Fruit fly (Drosophila melanogaster) whole organism, embryonic: ENCODE measurements around the gene CG5921.

Experiments
- Abd-B ChIP-seq: fragments of 200-800 bp; sonication (Bioruptor generic); optimal IDR thresholded peaks from 2 replicates; lab custom pipeline; 2018; ENCODE audit warnings: missing biosample characterization, mild to moderate bottlenecking, missing genetic modification characterization, moderate library complexity
- Bteb2 ChIP-seq: fragments of 200-800 bp; sonication (Bioruptor generic); optimal IDR thresholded peaks from 2 replicates; lab custom pipeline; 2016; ENCODE audit warnings: missing biosample characterization, missing genetic modification characterization
- C15 ChIP-seq: fragments of 200-800 bp; sonication (Bioruptor generic); IDR thresholded peaks from 3 replicates; pipeline ENCODE4 v1.3.6; 2022; ENCODE audit warnings: missing biosample characterization, missing genetic modification characterization
- CG11560 ChIP-seq: fragments of 200-800 bp; sonication (Bioruptor generic); IDR thresholded peaks from 3 replicates; pipeline ENCODE4 v1.3.6; 2022; ENCODE audit warnings: missing biosample characterization, missing genetic modification characterization
- CG11696 ChIP-seq: fragments of 200-800 bp; sonication (Bioruptor generic); IDR thresholded peaks from 2 replicates; pipeline ENCODE4 v1.3.6; 2022; ENCODE audit warnings: missing biosample characterization, missing genetic modification characterization
- CG12942 ChIP-seq: fragments of 200-800 bp; sonication (Bioruptor generic); optimal IDR thresholded peaks from 3 replicates; lab custom pipeline; 2016; ENCODE audit warnings: missing biosample characterization, missing genetic modification characterization
- CG14050 ChIP-seq: fragments of 200-800 bp; sonication (Bioruptor generic); IDR thresholded peaks from 3 replicates; pipeline ENCODE4 v1.3.6; 2022; ENCODE audit warnings: missing biosample characterization, missing genetic modification characterization
- CG14667 ChIP-seq: fragments of 200-800 bp; sonication (Bioruptor generic); IDR thresholded peaks from 2 replicates; pipeline ENCODE4 v1.3.6; 2022; ENCODE audit warnings: missing biosample characterization, missing genetic modification characterization
- CG15011 ChIP-seq: fragments of 200-800 bp; sonication (Bioruptor generic); optimal IDR thresholded peaks from 3 replicates; lab custom pipeline; 2018; ENCODE audit warnings: missing biosample characterization, mild to moderate bottlenecking, missing genetic modification characterization
- CG16815 ChIP-seq: fragments of 200-800 bp; sonication (Bioruptor generic); optimal IDR thresholded peaks from 3 replicates; lab custom pipeline; 2017; ENCODE audit warnings: missing biosample characterization, mild to moderate bottlenecking, missing genetic modification characterization
- CG17359 ChIP-seq: fragments of 200-800 bp; sonication (Bioruptor generic); optimal IDR thresholded peaks from 3 replicates; lab custom pipeline; 2018; ENCODE audit warnings: missing biosample characterization, mild to moderate bottlenecking, missing genetic modification characterization, moderate library complexity
- CG18011 ChIP-seq: fragments of 200-800 bp; sonication (Bioruptor generic); optimal IDR thresholded peaks from 2 replicates; lab custom pipeline; 2017; ENCODE audit warnings: missing biosample characterization, missing genetic modification characterization, mild to moderate bottlenecking, moderate library complexity, missing genotype
- CG2678 ChIP-seq: fragments of 200-800 bp; sonication (Bioruptor generic); optimal IDR thresholded peaks from 3 replicates; lab custom pipeline; 2019; ENCODE audit warnings: missing biosample characterization, mild to moderate bottlenecking, missing genetic modification characterization, moderate library complexity
- CG2712 ChIP-seq: fragments of 200-800 bp; optimal IDR thresholded peaks from 3 replicates; lab custom pipeline; 2019; ENCODE audit warnings: missing biosample characterization, mild to moderate bottlenecking, missing genetic modification characterization, moderate library complexity
- CG31388 ChIP-seq: fragments of 200-800 bp; sonication (Bioruptor generic); optimal IDR thresholded peaks from 2 replicates; lab custom pipeline; 2016; ENCODE audit warnings: missing biosample characterization, missing genetic modification characterization
- CG33557 ChIP-seq: fragments of 200-800 bp; sonication (Bioruptor generic); optimal IDR thresholded peaks from 2 replicates; lab custom pipeline; 2019; ENCODE audit warnings: missing biosample characterization, mild to moderate bottlenecking, missing genetic modification characterization, moderate library complexity
- CG34224 ChIP-seq: fragments of 200-800 bp; sonication (Bioruptor generic); IDR thresholded peaks from 3 replicates; pipeline ENCODE4 v1.3.6; 2022; ENCODE audit warnings: missing biosample characterization, missing genetic modification characterization; ENCODE audit not compliant: partially characterized antibody
- CG34376 ChIP-seq: fragments of 200-800 bp; sonication (Bioruptor generic); optimal IDR thresholded peaks from 2 replicates; lab custom pipeline; 2018; ENCODE audit warnings: missing biosample characterization, mild to moderate bottlenecking, missing genetic modification characterization
- CG43689 ChIP-seq: fragments of 200-800 bp; sonication (Bioruptor generic); IDR thresholded peaks from 2 replicates; pipeline ENCODE4 v1.3.6; 2022; ENCODE audit warnings: missing biosample characterization, missing genetic modification characterization
- CG6254 ChIP-seq: fragments of 200-800 bp; sonication (Bioruptor generic); optimal IDR thresholded peaks from 3 replicates; lab custom pipeline; 2017; ENCODE audit warnings: mild to moderate bottlenecking, missing biosample characterization, missing genetic modification reagents, missing genetic modification characterization
- CG7839 ChIP-seq: fragments of 200-800 bp; sonication (Bioruptor generic); optimal IDR thresholded peaks from 3 replicates; lab custom pipeline; 2018; ENCODE audit warnings: missing biosample characterization, mild to moderate bottlenecking, missing genetic modification characterization, moderate library complexity
- CG8924 ChIP-seq: fragments of 200-800 bp; optimal IDR thresholded peaks from 3 replicates; lab custom pipeline; 2019; ENCODE audit warnings: missing biosample characterization, mild to moderate bottlenecking, missing genetic modification characterization, moderate library complexity
- CHES-1-like ChIP-seq: fragments of 200-800 bp; sonication (Bioruptor generic); optimal IDR thresholded peaks from 2 replicates; lab custom pipeline; 2016; ENCODE audit warnings: missing biosample characterization, missing genetic modification characterization
- Chrac-16 ChIP-seq: fragments of 200-800 bp; sonication (Bioruptor generic); optimal IDR thresholded peaks from 3 replicates; lab custom pipeline; 2016; ENCODE audit warnings: missing biosample characterization, missing genetic modification characterization
- CkIIα-i1 ChIP-seq: fragments of 200-800 bp; sonication (Bioruptor generic); IDR thresholded peaks from 2 replicates; pipeline ENCODE4 v1.3.6; 2022; ENCODE audit warnings: missing biosample characterization, missing genetic modification characterization
- Dp ChIP-seq: fragments of 200-800 bp; sonication (Bioruptor generic); optimal IDR thresholded peaks from 2 replicates; lab custom pipeline; 2018; ENCODE audit warnings: missing biosample characterization, mild to moderate bottlenecking, missing genetic modification characterization, moderate library complexity
- Fer2 ChIP-seq: fragments of 200-800 bp; sonication (Bioruptor generic); optimal IDR thresholded peaks from 2 replicates; lab custom pipeline; 2018; ENCODE audit warnings: missing biosample characterization, mild to moderate bottlenecking, missing genetic modification characterization, moderate library complexity
- HLHmδ ChIP-seq: fragments of 200-800 bp; sonication (Bioruptor generic); optimal IDR thresholded peaks from 2 replicates; lab custom pipeline; 2018; ENCODE audit warnings: missing biosample characterization, mild to moderate bottlenecking, missing genetic modification characterization, moderate library complexity
- HmgD ChIP-seq: fragments of 200-800 bp; sonication (Bioruptor generic); optimal IDR thresholded peaks from 3 replicates; lab custom pipeline; 2016; ENCODE audit warnings: missing biosample characterization, missing genetic modification characterization
- Lpt ChIP-seq: fragments of >200 bp; optimal IDR thresholded peaks from 2 replicates; lab custom pipeline; 2018; ENCODE audit warnings: missing biosample characterization, missing genetic modification characterization
- Sox100B ChIP-seq: fragments of 200-800 bp; sonication (Bioruptor generic); optimal IDR thresholded peaks from 3 replicates; lab custom pipeline; 2018; ENCODE audit warnings: missing biosample characterization, mild to moderate bottlenecking, missing genetic modification characterization
- Spps ChIP-seq: fragments of 200-800 bp; sonication (Bioruptor generic); optimal IDR thresholded peaks from 2 replicates; lab custom pipeline; 2018; ENCODE audit warnings: missing biosample characterization, mild to moderate bottlenecking, missing genetic modification characterization
- Ssrp ChIP-seq: fragments of 200-800 bp; sonication (Bioruptor generic); optimal IDR thresholded peaks from 2 replicates; lab custom pipeline; 2018; ENCODE audit warnings: missing biosample characterization, mild to moderate bottlenecking, missing genetic modification characterization, moderate library complexity
- Usf ChIP-seq: fragments of 200-800 bp; sonication (Bioruptor generic); optimal IDR thresholded peaks from 2 replicates; lab custom pipeline; 2017; ENCODE audit warnings: missing genotype, missing biosample characterization, missing genetic modification characterization
- cato ChIP-seq: fragments of 200-800 bp; sonication (Bioruptor generic); optimal IDR thresholded peaks from 2 replicates; lab custom pipeline; 2016; ENCODE audit warnings: missing biosample characterization, missing genetic modification characterization, borderline replicate concordance
- cwo ChIP-seq: fragments of 200-800 bp; sonication (Bioruptor generic); optimal IDR thresholded peaks from 3 replicates; lab custom pipeline; 2017; ENCODE audit warnings: missing biosample characterization, missing genetic modification characterization, mild to moderate bottlenecking, moderate library complexity, missing genetic modification reagents
- dmrt99B ChIP-seq: fragments of 200-800 bp; sonication (Bioruptor generic); optimal IDR thresholded peaks from 2 replicates; lab custom pipeline; 2018; ENCODE audit warnings: missing biosample characterization, mild to moderate bottlenecking, missing genetic modification characterization, moderate library complexity
- eyg ChIP-seq: fragments of 200-800 bp; sonication (Bioruptor generic); optimal IDR thresholded peaks from 3 replicates; lab custom pipeline; 2016; ENCODE audit warnings: missing biosample characterization, missing genetic modification characterization
- gro ChIP-seq: fragments of 200-800 bp; sonication (Bioruptor generic); optimal IDR thresholded peaks from 2 replicates; lab custom pipeline; 2016; ENCODE audit warnings: missing biosample characterization, missing genetic modification characterization
- her ChIP-seq: fragments of 200-800 bp; sonication (Bioruptor generic); optimal IDR thresholded peaks from 2 replicates; lab custom pipeline; 2016; ENCODE audit warnings: missing biosample characterization, missing genetic modification characterization
- lmd ChIP-seq: fragments of 200-800 bp; sonication (Bioruptor generic); IDR thresholded peaks from 2 replicates; pipeline ENCODE4 v1.3.6; 2022; ENCODE audit warnings: missing biosample characterization, missing genetic modification characterization
- otp ChIP-seq: fragments of 200-800 bp; sonication (Bioruptor generic); IDR thresholded peaks from 3 replicates; pipeline ENCODE4, ENCODE4 v1.3.6; 2022; ENCODE audit warnings: missing biosample characterization, missing genetic modification characterization
- prd ChIP-seq, 3 experiments: fragments of >200 bp in 2 of 3; fragments of 200-800 bp in 1 of 3; sonication (Bioruptor generic) in 1 of 3; optimal IDR thresholded peaks in 2 of 3; IDR thresholded peaks in 1 of 3; 2 replicates in 2 of 3; 3 replicates in 1 of 3; pipeline versions ENCODE4 v1.3.6 to Lab custom; 2017 to 2022; ENCODE audit warnings: missing biosample characterization in 1 of 3, missing genetic modification characterization in 1 of 3
- sens-2 ChIP-seq: fragments of 200-800 bp; sonication (Bioruptor generic); IDR thresholded peaks from 2 replicates; pipeline ENCODE4 v1.3.6; 2022; ENCODE audit warnings: missing biosample characterization, missing genetic modification characterization
- ttk ChIP-seq: fragments of 200-800 bp; sonication (Bioruptor generic); IDR thresholded peaks from 2 replicates; pipeline ENCODE4 v2.1.2; 2022; ENCODE audit warnings: missing biosample characterization, missing genetic modification characterization
- tup ChIP-seq: fragments of 200-800 bp; sonication (Bioruptor generic); optimal IDR thresholded peaks from 2 replicates; lab custom pipeline; 2016; ENCODE audit warnings: missing biosample characterization, mild to moderate bottlenecking, missing genetic modification characterization, moderate library complexity
- vnd ChIP-seq: fragments of 200-800 bp; sonication (Bioruptor generic); IDR thresholded peaks from 3 replicates; pipeline ENCODE4 v1.3.6; 2022; ENCODE audit warnings: missing biosample characterization, missing genetic modification characterization; ENCODE audit not compliant: partially characterized antibody
- wor ChIP-seq: fragments of 200-800 bp; sonication (Bioruptor generic); IDR thresholded peaks from 2 replicates; pipeline ENCODE4 v1.3.6; 2022; ENCODE audit warnings: missing biosample characterization, missing genetic modification characterization
- z ChIP-seq: fragments of 200-800 bp; sonication (Bioruptor generic); IDR thresholded peaks from 3 replicates; pipeline ENCODE4 v1.3.6; 2022; ENCODE audit warnings: missing biosample characterization, missing genetic modification characterization

Gene CG5921

dm6 chrX:6037180-6037946, 13.3 kb upstream of the CG5921 start, which contains the start of the genes rux and MCTS1 (continued):
- TF ChIP-seq CG2712 (tag; lab: Kevin White, UChicago), result peak; percentile 14
- TF ChIP-seq CkIIα-i1 (GFP tag; lab: Robert Waterston, UW), result no peak
- TF ChIP-seq HmgD, result no peak
- TF ChIP-seq CG34224 (GFP tag; lab: Robert Waterston, UW), result peak; percentile 82
- no peak for TF ChIP-seq her (GFP tag; lab: Kevin White, UChicago)
- TF ChIP-seq CG33557 (GFP tag; lab: Kevin White, UChicago), result no peak
- no peak for TF ChIP-seq CG43689 (GFP tag; lab: Robert Waterston, UW)
- TF ChIP-seq CG11696, result no peak
- TF ChIP-seq gro (GFP tag; lab: Kevin White, UChicago), result no peak
- peak; percentile 45; the same call in 1 of the 2 replicates for TF ChIP-seq lmd
- TF ChIP-seq CG14050 (GFP tag; lab: Robert Waterston, UW), result no peak
- no peak for TF ChIP-seq CG7839
- no peak for TF ChIP-seq CG17359 (tag; lab: Kevin White, UChicago)
- no peak for TF ChIP-seq dmrt99B (tag; lab: Kevin White, UChicago)
- TF ChIP-seq cwo (GFP tag; lab: Kevin White, UChicago), result no peak
- peak; percentile 49 for TF ChIP-seq CG8924 (tag; lab: Kevin White, UChicago)
- no peak for TF ChIP-seq CG14667 (GFP tag; lab: Robert Waterston, UW)
- 0 out of 3 replicates have a peak, but pooled peaks have one; percentile 45 for TF ChIP-seq CG11560
- TF ChIP-seq Sox100B (GFP tag; lab: Kevin White, UChicago), result no peak
- TF ChIP-seq prd (optimal IDR thresholded peaks at IDR 0.05; lab: Kevin White, UChicago), result no peak
- peak; percentile 45; the same call in 2 of the 3 replicates for TF ChIP-seq prd (GFP tag; IDR thresholded peaks at IDR 0.05; lab: Robert Waterston, UW)
- TF ChIP-seq Dp, result peak; percentile 20
- TF ChIP-seq CG6254 (GFP tag; lab: Kevin White, UChicago), result no peak
- TF ChIP-seq CG34376 (GFP tag; lab: Kevin White, UChicago), result no peak
- no peak for TF ChIP-seq Spps (tag; lab: Kevin White, UChicago)
- TF ChIP-seq Abd-B, result peak; percentile 38
- TF ChIP-seq CG16815 (GFP tag; lab: Kevin White, UChicago), result peak; percentile 37
- no peak for TF ChIP-seq C15 (GFP tag; lab: Robert Waterston, UW)
- TF ChIP-seq tup (GFP tag; lab: Kevin White, UChicago), result peak; percentile 8
- TF ChIP-seq ttk (GFP tag; lab: Robert Waterston, UW), result no peak
- no peak for TF ChIP-seq otp
- peak; percentile 31 for TF ChIP-seq Chrac-16 (GFP tag; lab: Kevin White, UChicago)
- peak; percentile 40 for TF ChIP-seq CG2678 (tag; lab: Kevin White, UChicago)
- no peak for TF ChIP-seq Lpt (GFP tag; lab: Kevin White, UChicago)
- TF ChIP-seq eyg (GFP tag; lab: Kevin White, UChicago), result no peak
- TF ChIP-seq CHES-1-like (GFP tag; lab: Kevin White, UChicago), result peak; percentile 32
- peak; percentile 92 for TF ChIP-seq vnd (GFP tag; lab: Robert Waterston, UW)
- TF ChIP-seq Usf (GFP tag; lab: Kevin White, UChicago), result no peak
- no peak for TF ChIP-seq wor (GFP tag; lab: Robert Waterston, UW)
- TF ChIP-seq HLHmδ, result no peak
- TF ChIP-seq CG15011 (GFP tag; lab: Kevin White, UChicago), result no peak
- TF ChIP-seq Fer2 (tag; lab: Kevin White, UChicago), result no peak
- TF ChIP-seq CG31388 (GFP tag; lab: Kevin White, UChicago), result no peak
- TF ChIP-seq Ssrp, result peak; percentile 41
- peak; percentile 5 for TF ChIP-seq cato (GFP tag; lab: Kevin White, UChicago)
- TF ChIP-seq CG12942 (GFP tag; lab: Kevin White, UChicago), result no peak
- no peak for TF ChIP-seq Bteb2 (GFP tag; lab: Kevin White, UChicago)
- TF ChIP-seq CG18011 (GFP tag; lab: Kevin White, UChicago), result peak; percentile 49
- TF ChIP-seq sens-2 (GFP tag; lab: Robert Waterston, UW), result no peak
- TF ChIP-seq z, result no peak
